Worm (Caenorhabditis elegans) whole organism, young adult: Measurements from ENCODE around the gene F26D2.10.

ENCODE experiments used
- C06A6.2 ChIP-seq: fragments of 200-800 bp; sonication (Bioruptor generic); conservative IDR thresholded peaks from 2 replicates; pipeline ENCODE4 v1.3.6; 2022; ENCODE audit warnings: missing genetic modification characterization, missing compliant biosample characterization
- F33H1.4 ChIP-seq: fragments of 200-800 bp; sonication (Bioruptor generic); IDR thresholded peaks from 2 replicates; pipeline ENCODE4 v1.3.6; 2022; ENCODE audit warnings: missing genetic modification reagents, missing genetic modification characterization, missing compliant biosample characterization
- T26A5.8 ChIP-seq: sonication (generic microtip); optimal IDR thresholded peaks from 2 replicates; lab custom pipeline; 2016; ENCODE audit warnings: missing genetic modification characterization, missing compliant biosample characterization
- Y53F4B.3 ChIP-seq: fragments of 200-800 bp; sonication (Bioruptor generic); IDR thresholded peaks from 2 replicates; pipeline ENCODE4 v1.3.6; 2022; ENCODE audit warnings: missing genetic modification reagents, missing genetic modification characterization, missing compliant biosample characterization
- Y56A3A.18 ChIP-seq: fragments of 200-800 bp; sonication (Bioruptor generic); IDR thresholded peaks from 2 replicates; pipeline ENCODE4 v1.3.6; 2022; ENCODE audit warnings: missing genetic modification reagents, missing genetic modification characterization, missing compliant biosample characterization
- ama-1 ChIP-seq, 3 experiments: fragments of 150-350 bp in 1 of 3; sonication (generic microtip) in 2 of 3; optimal IDR thresholded peaks; 2 replicates each; lab custom pipeline; 2014 to 2018; ENCODE audit warnings: missing biosample characterization in 2 of 3, missing genetic modification characterization in 2 of 3, missing genetic modification reagents in 2 of 3
- athp-1 ChIP-seq: sonication (generic microtip); optimal IDR thresholded peaks from 2 replicates; lab custom pipeline; 2017; ENCODE audit warnings: mild to moderate bottlenecking, missing genetic modification characterization, missing compliant biosample characterization
- bed-2 ChIP-seq: fragments of 200-800 bp; sonication (Bioruptor generic); IDR thresholded peaks from 2 replicates; pipeline ENCODE4 v1.3.6; 2022; ENCODE audit warnings: missing genetic modification reagents, missing genetic modification characterization, missing compliant biosample characterization
- ceh-100 ChIP-seq: fragments of 200-800 bp; sonication (Bioruptor generic); IDR thresholded peaks from 2 replicates; pipeline ENCODE4 v1.3.6; 2022; ENCODE audit warnings: missing genetic modification reagents, missing genetic modification characterization, missing compliant biosample characterization
- ceh-91 ChIP-seq: fragments of 200-800 bp; sonication (Bioruptor generic); IDR thresholded peaks from 2 replicates; pipeline ENCODE4 v1.3.6; 2022; ENCODE audit warnings: missing genetic modification reagents, missing genetic modification characterization, missing compliant biosample characterization
- die-1 ChIP-seq: sonication (generic microtip); optimal IDR thresholded peaks from 2 replicates; lab custom pipeline; 2016; ENCODE audit warnings: missing genotype, mild to moderate bottlenecking, missing genetic modification characterization, missing compliant biosample characterization
- dox-1 ChIP-seq: fragments of 200-800 bp; sonication (Bioruptor generic); IDR thresholded peaks from 2 replicates; pipeline ENCODE4 v1.3.6; 2022; ENCODE audit warnings: missing genetic modification reagents, missing genetic modification characterization, missing compliant biosample characterization
- dpff-1 ChIP-seq: sonication (generic microtip); optimal IDR thresholded peaks from 2 replicates; lab custom pipeline; 2017; ENCODE audit warnings: mild to moderate bottlenecking, missing genetic modification characterization, missing compliant biosample characterization
- egrh-3 ChIP-seq: fragments of 200-800 bp; sonication (Bioruptor generic); IDR thresholded peaks from 2 replicates; pipeline ENCODE4 v1.3.6; 2022; ENCODE audit warnings: missing genetic modification reagents, missing genetic modification characterization, missing compliant biosample characterization
- fkh-3 ChIP-seq: sonication (generic microtip); optimal IDR thresholded peaks from 2 replicates; lab custom pipeline; 2016; ENCODE audit warnings: mild to moderate bottlenecking, missing genetic modification characterization, missing compliant biosample characterization
- gei-17 ChIP-seq: fragments of 200-800 bp; sonication (Bioruptor generic); optimal IDR thresholded peaks from 2 replicates; lab custom pipeline; 2018; ENCODE audit warnings: mild to moderate bottlenecking, missing genetic modification characterization, missing compliant biosample characterization
- hmg-20 ChIP-seq: fragments of 200-800 bp; sonication (Bioruptor generic); IDR thresholded peaks from 2 replicates; pipeline ENCODE4 v1.3.6; 2022; ENCODE audit warnings: missing genetic modification reagents, missing genetic modification characterization, missing compliant biosample characterization
- let-607 ChIP-seq, 2 experiments: fragments of 200-800 bp in 1 of 2; sonication (Bioruptor generic) in 1 of 2; sonication (generic microtip) in 1 of 2; optimal IDR thresholded peaks; 2 replicates each; lab custom pipeline; 2016 to 2018; ENCODE audit warnings: mild to moderate bottlenecking in 2 of 2, missing compliant biosample characterization in 2 of 2, missing genetic modification characterization in 2 of 2, moderate library complexity in 2 of 2, missing genotype in 1 of 2
- lin-26 ChIP-seq: fragments of 200-800 bp; sonication (Bioruptor generic); IDR thresholded peaks from 2 replicates; pipeline ENCODE4 v1.3.6; 2022; ENCODE audit warnings: missing genetic modification reagents, missing genetic modification characterization, missing compliant biosample characterization
- lin-35 ChIP-seq, 3 experiments: fragments of 150-350 bp in 2 of 3; sonication (generic microtip) in 1 of 3; optimal IDR thresholded peaks; 2 replicates each; lab custom pipeline; 2014 to 2018; ENCODE audit warnings: missing biosample characterization in 3 of 3, missing genetic modification characterization in 3 of 3, missing genetic modification reagents in 3 of 3
- lsy-27 ChIP-seq: sonication (generic microtip); optimal IDR thresholded peaks from 2 replicates; lab custom pipeline; 2017; ENCODE audit warnings: missing genetic modification characterization, mild to moderate bottlenecking, missing compliant biosample characterization, antibody characterized with exemption, missing genotype, borderline replicate concordance; ENCODE audit not compliant: insufficient read depth
- nhr-179 ChIP-seq: sonication (generic microtip); optimal IDR thresholded peaks from 2 replicates; lab custom pipeline; 2016; ENCODE audit warnings: mild to moderate bottlenecking, missing genetic modification characterization, missing compliant biosample characterization
- nhr-80 ChIP-seq: sonication (generic microtip); optimal IDR thresholded peaks from 2 replicates; lab custom pipeline; 2016; ENCODE audit warnings: missing genetic modification characterization, missing compliant biosample characterization
- pha-4 ChIP-seq: fragments of 150-350 bp; sonication (generic microtip); optimal IDR thresholded peaks from 2 replicates; lab custom pipeline; 2014; ENCODE audit warnings: missing biosample characterization, missing genetic modification reagents, missing genetic modification characterization
- rcor-1 ChIP-seq: fragments of 200-800 bp; sonication (Bioruptor generic); IDR thresholded peaks from 2 replicates; pipeline ENCODE4 v1.3.6; 2022; ENCODE audit warnings: missing genetic modification reagents, missing genetic modification characterization, missing compliant biosample characterization
- repo-1 ChIP-seq: sonication (generic microtip); optimal IDR thresholded peaks from 2 replicates; lab custom pipeline; 2017; ENCODE audit warnings: mild to moderate bottlenecking, missing genetic modification characterization, missing compliant biosample characterization
- sea-2 ChIP-seq: fragments of 200-800 bp; sonication (Bioruptor generic); IDR thresholded peaks from 2 replicates; pipeline ENCODE4 v1.3.6; 2022; ENCODE audit warnings: missing genetic modification characterization, missing compliant biosample characterization
- snpc-1.1 ChIP-seq: sonication (generic microtip); optimal IDR thresholded peaks from 2 replicates; lab custom pipeline; 2017; ENCODE audit warnings: missing genetic modification characterization, mild to moderate bottlenecking, missing compliant biosample characterization, antibody characterized with exemption, moderate library complexity, missing genotype, missing genetic modification reagents; ENCODE audit not compliant: insufficient read depth
- snpc-1.3 ChIP-seq: sonication (generic microtip); optimal IDR thresholded peaks from 2 replicates; lab custom pipeline; 2017; ENCODE audit warnings: missing genetic modification characterization, mild to moderate bottlenecking, missing compliant biosample characterization, antibody characterized with exemption, moderate library complexity, missing genotype, missing genetic modification reagents; ENCODE audit not compliant: insufficient read depth
- snpc-3.4 ChIP-seq: sonication (generic microtip); optimal IDR thresholded peaks from 2 replicates; lab custom pipeline; 2017; ENCODE audit warnings: missing genetic modification characterization, mild to moderate bottlenecking, missing compliant biosample characterization, antibody characterized with exemption, moderate library complexity, missing genotype, missing genetic modification reagents
- sptf-2 ChIP-seq: fragments of 200-800 bp; sonication (Bioruptor generic); optimal IDR thresholded peaks from 2 replicates; lab custom pipeline; 2018; ENCODE audit warnings: mild to moderate bottlenecking, missing genetic modification characterization, missing compliant biosample characterization
- tbx-9 ChIP-seq: sonication (generic microtip); optimal IDR thresholded peaks from 2 replicates; lab custom pipeline; 2016; ENCODE audit warnings: borderline replicate concordance, missing genetic modification characterization, inconsistent platforms, missing compliant biosample characterization
- xnd-1 ChIP-seq: sonication (generic microtip); optimal IDR thresholded peaks from 2 replicates; lab custom pipeline; 2016; ENCODE audit warnings: missing genotype, missing genetic modification reagents, missing genetic modification characterization, missing compliant biosample characterization
- ztf-18 ChIP-seq: sonication (generic microtip); optimal IDR thresholded peaks from 2 replicates; lab custom pipeline; 2016; ENCODE audit warnings: missing genotype, mild to moderate bottlenecking, missing genetic modification characterization, missing compliant biosample characterization
- ztf-25 ChIP-seq: fragments of 200-800 bp; sonication (Bioruptor generic); IDR thresholded peaks from 2 replicates; pipeline ENCODE4 v1.3.6; 2022; ENCODE audit warnings: missing genetic modification reagents, missing genetic modification characterization, missing compliant biosample characterization
- ztf-28 ChIP-seq: fragments of 200-800 bp; sonication (Bioruptor generic); IDR thresholded peaks from 2 replicates; pipeline ENCODE4 v1.3.6; 2022; ENCODE audit warnings: missing genetic modification reagents, missing genetic modification characterization, missing compliant biosample characterization
- ztf-6 ChIP-seq: fragments of 200-800 bp; sonication (Bioruptor generic); IDR thresholded peaks from 2 replicates; pipeline ENCODE4 v1.3.6; 2022; ENCODE audit warnings: missing genetic modification reagents, missing genetic modification characterization, missing compliant biosample characterization

Gene F26D2.10

ce11 chrV:16420696-16421095, 8.7 kb downstream of the F26D2.10 start, which contains the start of gene srw-48:
srw-48 (plus strand) TSS chrV:16420996.
- no peak for TF ChIP-seq let-607 (tag; optimal IDR thresholded peaks at IDR 0.05; lab: Kevin White, UChicago)
- no peak for TF ChIP-seq lin-35 (GFP tag; optimal IDR thresholded peaks at IDR 0.05; lab: Kevin White, UChicago)
- no peak for TF ChIP-seq lin-26 (GFP tag; lab: Robert Waterston, UW)
- TF ChIP-seq snpc-3.4 (tag; lab: Kevin White, UChicago) = no peak
- TF ChIP-seq tbx-9 (tag; lab: Kevin White, UChicago) = no peak
- no peak for TF ChIP-seq snpc-1.1
- TF ChIP-seq ceh-91 = no peak
- no peak for TF ChIP-seq ama-1 (optimal IDR thresholded peaks at IDR 0.05; lab: Kevin White, UChicago)
- no peak for TF ChIP-seq ama-1 (GFP tag; optimal IDR thresholded peaks at IDR 0.05; lab: Kevin White, UChicago)
- TF ChIP-seq rcor-1 = no peak
- TF ChIP-seq nhr-80 (tag; lab: Kevin White, UChicago) = no peak
- TF ChIP-seq snpc-1.3 = no peak

- no peak for TF ChIP-seq sea-2 (GFP tag; lab: Robert Waterston, UW)
- no peak for TF ChIP-seq ztf-28 (GFP tag; lab: Robert Waterston, UW)
- TF ChIP-seq nhr-80 (tag; lab: Kevin White, UChicago) = no peak
- no peak for TF ChIP-seq nhr-179 (tag; lab: Kevin White, UChicago)
- TF ChIP-seq bed-2 (GFP tag; lab: Robert Waterston, UW) = no peak
- no peak for TF ChIP-seq pha-4
- TF ChIP-seq Y53F4B.3 (GFP tag; lab: Robert Waterston, UW) = no peak
- TF ChIP-seq Y56A3A.18 (GFP tag; lab: Robert Waterston, UW) = no peak
- TF ChIP-seq F33H1.4 (GFP tag; lab: Robert Waterston, UW) = no peak
- no peak for TF ChIP-seq T26A5.8 (tag; lab: Kevin White, UChicago)
- no peak for TF ChIP-seq fkh-3 (tag; lab: Kevin White, UChicago)
- no peak for TF ChIP-seq ztf-6
- no peak for TF ChIP-seq egrh-3 (GFP tag; lab: Robert Waterston, UW)
- TF ChIP-seq dpff-1 = no peak
- no peak for TF ChIP-seq xnd-1 (tag; lab: Kevin White, UChicago)
- TF ChIP-seq, all 124 proteins: peak for 0
Measured at ce11 chrV:16419769-16420168, 9.6 kb downstream of the F26D2.10 start, which contains the start of gene F26D2.16. F26D2.16 (minus strand) TSS chrV:16419869.

- no peak for TF ChIP-seq lsy-27 (tag; lab: Kevin White, UChicago)
- no peak for TF ChIP-seq ceh-91
- no peak for TF ChIP-seq dox-1 (GFP tag; lab: Robert Waterston, UW)
- TF ChIP-seq ceh-100 (GFP tag; lab: Robert Waterston, UW) = no peak
- no peak for TF ChIP-seq sptf-2
- TF ChIP-seq die-1 (tag; lab: Kevin White, UChicago) = no peak
Measured at ce11 chrV:16417014-16417413, 12.4 kb downstream of the F26D2.10 start, which contains the start of gene str-55. str-55 (minus strand) TSS chrV:16417114.

ce11 chrV:16410521-16410920, 18.9 kb downstream of the F26D2.10 start, which contains the start of gene srh-145:
srh-145 (plus strand) TSS chrV:16410713.
- TF ChIP-seq repo-1 (tag; lab: Kevin White, UChicago) = no peak
- TF ChIP-seq ztf-25 (GFP tag; lab: Robert Waterston, UW) = no peak
- no peak for TF ChIP-seq athp-1 (tag; lab: Kevin White, UChicago)
- TF ChIP-seq ztf-18 (tag; lab: Kevin White, UChicago) = no peak
- TF ChIP-seq hmg-20 = no peak
- TF ChIP-seq gei-17 = no peak
- TF ChIP-seq egrh-3 (GFP tag; lab: Robert Waterston, UW) = no peak
- TF ChIP-seq C06A6.2 (GFP tag; lab: Robert Waterston, UW) = no peak
